Worm (Caenorhabditis elegans) whole organism, midembryonic: Measurements from ENCODE around the gene clec-83.

Source experiments
- T22C8.4 ChIP-seq: fragments of 200-800 bp; sonication (Bioruptor generic); IDR thresholded peaks from 2 replicates; pipeline ENCODE4 v1.3.6; 2022; ENCODE audit warnings: missing genetic modification characterization, missing compliant biosample characterization
- cog-1 ChIP-seq: sonication (generic microtip); optimal IDR thresholded peaks from 2 replicates; lab custom pipeline; 2016; ENCODE audit warnings: missing genetic modification characterization, missing compliant biosample characterization
- flt-1 ChIP-seq: fragments of 200-800 bp; sonication (Bioruptor generic); IDR thresholded peaks from 2 replicates; pipeline ENCODE4 v1.3.6; 2022; ENCODE audit warnings: missing genetic modification characterization, missing compliant biosample characterization
- klf-2 ChIP-seq: fragments of 200-800 bp; sonication (Bioruptor generic); conservative IDR thresholded peaks from 2 replicates; pipeline ENCODE4 v1.3.6; 2022; ENCODE audit warnings: missing genetic modification reagents, missing genetic modification characterization, missing compliant biosample characterization
- ref-1 ChIP-seq: fragments of 200-800 bp; sonication (Bioruptor generic); conservative IDR thresholded peaks from 2 replicates; pipeline ENCODE4 v1.3.6; 2022; ENCODE audit warnings: missing genetic modification reagents, missing genetic modification characterization, missing compliant biosample characterization
- ztf-23 ChIP-seq: fragments of 200-800 bp; sonication (Bioruptor generic); IDR thresholded peaks from 2 replicates; pipeline ENCODE4 v1.3.6; 2022; ENCODE audit warnings: missing genetic modification reagents, missing genetic modification characterization, missing compliant biosample characterization

- TF ChIP-seq klf-2 (GFP tag; lab: Robert Waterston, UW) (no peak), T22C8.4 (GFP tag; lab: Robert Waterston, UW) (no peak), flt-1 (GFP tag; lab: Robert Waterston, UW) (no peak), cog-1 (tag; lab: Kevin White, UChicago) (no peak), ref-1 (GFP tag; lab: Robert Waterston, UW) (no peak), ztf-23 (GFP tag; lab: Robert Waterston, UW) (no peak)
Measured at ce11 chrIV:2846264-2846663, 5.0 kb upstream of the clec-83 start, which contains the start of gene Y54G2A.40.
